Worm (Caenorhabditis elegans): ENCODE data around the gene arrd-13.

arrd-13 gene

DNA sequence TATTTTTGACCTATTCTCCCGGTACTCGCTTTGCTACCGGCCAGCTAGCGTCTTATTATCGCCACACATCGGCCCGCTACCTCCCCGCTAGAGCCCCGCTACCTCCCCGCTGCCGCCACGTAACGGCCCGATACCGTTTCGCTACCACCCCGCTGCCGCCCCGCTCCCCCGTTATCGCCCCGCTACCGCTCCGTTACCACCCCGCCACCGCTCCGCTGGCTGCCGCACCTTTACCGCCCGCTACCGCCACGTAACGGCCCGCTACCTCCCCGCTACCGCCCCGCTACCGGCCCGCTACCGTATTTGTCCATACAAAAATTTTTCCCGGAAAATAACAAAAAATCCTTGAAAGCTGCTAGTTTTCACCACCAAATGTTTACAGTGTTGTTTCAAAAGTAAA lies 27.4 kb downstream of the arrd-13 start:
- TF ChIP-seq ref-1 (GFP tag; conservative IDR thresholded peaks at IDR 0.05) (no peak), ztf-29 (GFP tag; IDR thresholded peaks at IDR 0.05) (no peak), ztf-23 (GFP tag; IDR thresholded peaks at IDR 0.05) (0 out of 2 replicates have a peak, but pooled peaks have one; percentile 26)

DNA sequence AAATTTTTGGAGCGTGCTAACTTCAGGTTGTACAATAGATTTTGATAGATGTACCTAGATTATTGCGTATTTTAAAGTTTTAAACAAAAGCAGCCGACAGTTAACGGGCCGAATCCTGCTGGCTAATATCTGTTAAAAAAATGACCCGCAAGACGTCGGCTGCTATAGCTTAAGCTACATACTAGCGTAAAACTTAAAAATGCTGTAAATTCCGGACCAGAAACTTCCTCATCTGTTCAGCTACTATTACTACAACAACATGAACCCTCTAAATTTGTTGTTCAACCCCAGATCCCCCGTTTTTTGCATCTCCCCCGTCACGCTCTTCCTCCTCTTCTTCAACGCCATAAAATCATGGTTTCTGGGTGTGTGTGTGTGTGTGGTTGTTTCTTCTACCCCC lies 28.7 kb downstream of the arrd-13 start:
- TF ChIP-seq cog-1 (tag; optimal IDR thresholded peaks at IDR 0.05) (no peak), ztf-29 (GFP tag; IDR thresholded peaks at IDR 0.05) (no peak), ztf-23 (GFP tag; IDR thresholded peaks at IDR 0.05) (no peak), med-1 (GFP tag; optimal IDR thresholded peaks at IDR 0.05; ENCODE audit: insufficient read depth) (no peak), flt-1 (GFP tag; IDR thresholded peaks at IDR 0.05) (no peak), klf-2 (GFP tag; conservative IDR thresholded peaks at IDR 0.05) (no peak), tab-1 (GFP tag; IDR thresholded peaks at IDR 0.05) (no peak)

DNA sequence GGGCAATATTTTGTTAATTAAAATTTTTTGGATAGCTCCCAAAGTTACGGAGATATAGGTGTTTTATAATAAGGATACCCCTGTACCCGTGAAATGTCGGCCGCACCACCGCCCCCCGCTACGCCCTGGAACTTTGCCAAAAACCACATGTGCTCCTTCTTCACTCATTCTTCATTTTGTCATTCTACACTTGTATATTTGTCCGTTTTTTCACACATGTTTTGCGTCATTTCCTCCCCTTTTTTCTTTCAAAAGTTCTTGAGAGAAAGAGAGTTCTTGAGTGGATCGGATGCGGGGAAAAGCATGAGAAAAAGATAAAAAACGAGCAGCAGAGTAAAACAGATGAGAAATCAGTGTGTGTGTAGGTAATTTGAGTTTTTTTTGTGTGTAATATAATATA lies 30.6 kb downstream of the arrd-13 start:
- TF ChIP-seq klf-2 (GFP tag; conservative IDR thresholded peaks at IDR 0.05): no peak
- no peak for TF ChIP-seq ztf-29 (GFP tag; IDR thresholded peaks at IDR 0.05)
- no peak for TF ChIP-seq med-1 (GFP tag; optimal IDR thresholded peaks at IDR 0.05; ENCODE audit: insufficient read depth)
- no peak for TF ChIP-seq T22C8.4 (GFP tag; IDR thresholded peaks at IDR 0.05)
- TF ChIP-seq cog-1 (tag; optimal IDR thresholded peaks at IDR 0.05): no peak
- no peak for TF ChIP-seq tab-1 (GFP tag; IDR thresholded peaks at IDR 0.05)
- no peak for TF ChIP-seq flt-1 (GFP tag; IDR thresholded peaks at IDR 0.05)
- no peak for TF ChIP-seq ztf-23 (GFP tag; IDR thresholded peaks at IDR 0.05)
- TF ChIP-seq ref-1 (GFP tag; conservative IDR thresholded peaks at IDR 0.05): no peak

DNA sequence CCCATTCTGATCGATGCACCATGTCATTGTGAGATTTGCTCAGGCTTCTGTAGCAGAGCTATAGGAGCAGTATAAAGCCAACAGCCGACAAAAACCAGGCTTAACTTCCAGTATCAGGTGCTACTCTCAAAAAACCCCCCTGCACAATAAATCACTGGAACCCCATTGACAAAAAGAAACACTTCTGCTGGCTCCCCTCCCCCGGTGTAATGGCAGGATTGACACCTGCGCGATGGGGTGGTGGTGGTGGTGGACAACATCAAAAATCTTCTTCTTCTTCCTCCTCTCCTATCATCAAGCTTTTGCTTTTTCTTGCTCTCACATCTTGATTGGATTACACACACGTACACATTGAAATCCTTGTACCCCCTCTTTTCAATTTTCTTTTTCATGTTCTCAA lies 31.5 kb downstream of the arrd-13 start:
- TF ChIP-seq ztf-23 (GFP tag; IDR thresholded peaks at IDR 0.05) (no peak), flt-1 (GFP tag; IDR thresholded peaks at IDR 0.05) (no peak), tab-1 (GFP tag; IDR thresholded peaks at IDR 0.05) (no peak), med-1 (GFP tag; optimal IDR thresholded peaks at IDR 0.05; ENCODE audit: insufficient read depth) (no peak), klf-2 (GFP tag; conservative IDR thresholded peaks at IDR 0.05) (no peak), ref-1 (GFP tag; conservative IDR thresholded peaks at IDR 0.05) (no peak), T22C8.4 (GFP tag; IDR thresholded peaks at IDR 0.05) (no peak), cog-1 (tag; optimal IDR thresholded peaks at IDR 0.05) (no peak)

- TF ChIP-seq T22C8.4 (GFP tag; IDR thresholded peaks at IDR 0.05): no peak
- TF ChIP-seq ztf-23 (GFP tag; IDR thresholded peaks at IDR 0.05): no peak
- no peak for TF ChIP-seq ref-1 (GFP tag; conservative IDR thresholded peaks at IDR 0.05)
- no peak for TF ChIP-seq tab-1 (GFP tag; IDR thresholded peaks at IDR 0.05)
- TF ChIP-seq med-1 (GFP tag; optimal IDR thresholded peaks at IDR 0.05; ENCODE audit: insufficient read depth): no peak
- no peak for TF ChIP-seq flt-1 (GFP tag; IDR thresholded peaks at IDR 0.05)
- TF ChIP-seq ztf-29 (GFP tag; IDR thresholded peaks at IDR 0.05): no peak
- TF ChIP-seq cog-1 (tag; optimal IDR thresholded peaks at IDR 0.05): no peak
- no peak for TF ChIP-seq klf-2 (GFP tag; conservative IDR thresholded peaks at IDR 0.05)
These were observed 33.5 kb downstream of the arrd-13 start, which contains the start of gene ZK131.11 for ce11 chrII:13791570-13792279. Gene ZK131.11, plus strand, starts transcription at chrII:13792229.

DNA sequence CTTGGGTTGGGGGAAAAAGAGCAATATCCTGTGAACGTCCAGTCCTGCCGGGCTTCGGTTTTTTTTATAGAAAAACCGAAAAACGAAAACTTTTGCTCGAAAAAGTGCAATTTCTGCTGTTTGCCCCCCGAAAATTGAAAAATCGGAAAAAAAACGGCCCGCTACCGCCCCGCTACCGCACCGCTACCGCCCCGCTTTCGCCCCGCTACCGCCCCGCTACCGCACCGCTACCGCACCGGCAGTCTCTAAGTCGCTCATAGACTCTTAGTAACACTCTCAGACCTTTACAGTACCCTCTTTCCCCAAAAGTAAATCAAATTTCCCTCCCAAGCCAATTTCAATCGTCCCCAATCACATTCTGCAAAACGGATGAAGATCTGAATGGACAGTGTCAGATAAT lies 37.0 kb downstream of the arrd-13 start:
- TF ChIP-seq tab-1 (GFP tag; IDR thresholded peaks at IDR 0.05): 0 out of 2 replicates have a peak, but pooled peaks have one; percentile 31
- no peak for TF ChIP-seq ztf-29 (GFP tag; IDR thresholded peaks at IDR 0.05)

DNA sequence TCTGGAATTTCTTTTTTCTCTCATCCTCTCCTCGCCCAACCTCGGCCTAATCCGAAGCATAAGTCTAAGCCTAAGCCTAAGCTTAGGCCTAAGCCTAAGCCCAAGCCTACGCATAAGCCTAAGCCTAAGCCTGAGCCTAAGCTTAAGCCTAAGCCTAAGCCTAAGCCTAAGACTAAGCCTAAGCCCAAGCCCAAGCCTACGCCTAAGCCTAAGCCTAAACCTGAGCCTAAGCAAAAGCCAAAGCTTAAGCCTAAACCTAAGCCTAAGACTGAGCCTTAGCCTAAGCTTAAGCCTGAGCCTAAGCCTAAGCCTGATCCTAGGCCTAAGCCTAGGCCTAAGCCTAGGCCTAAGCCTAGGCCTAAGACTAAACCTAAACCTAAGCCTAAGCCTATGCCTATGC lies 38.1 kb downstream of the arrd-13 start:
- TF ChIP-seq med-1 (GFP tag; optimal IDR thresholded peaks at IDR 0.05; ENCODE audit: insufficient read depth) (no peak), klf-2 (GFP tag; conservative IDR thresholded peaks at IDR 0.05) (no peak), ztf-29 (GFP tag; IDR thresholded peaks at IDR 0.05) (peak; percentile 53), T22C8.4 (GFP tag; IDR thresholded peaks at IDR 0.05) (no peak), ref-1 (GFP tag; conservative IDR thresholded peaks at IDR 0.05) (no peak), ztf-23 (GFP tag; IDR thresholded peaks at IDR 0.05) (no peak)

- TF ChIP-seq klf-2 (GFP tag; conservative IDR thresholded peaks at IDR 0.05) (no peak), cog-1 (tag; optimal IDR thresholded peaks at IDR 0.05) (no peak), ref-1 (GFP tag; conservative IDR thresholded peaks at IDR 0.05) (no peak), tab-1 (GFP tag; IDR thresholded peaks at IDR 0.05) (no peak), flt-1 (GFP tag; IDR thresholded peaks at IDR 0.05) (no peak), ztf-23 (GFP tag; IDR thresholded peaks at IDR 0.05) (no peak), med-1 (GFP tag; optimal IDR thresholded peaks at IDR 0.05; ENCODE audit: insufficient read depth) (no peak), ztf-29 (GFP tag; IDR thresholded peaks at IDR 0.05) (no peak), T22C8.4 (GFP tag; IDR thresholded peaks at IDR 0.05) (no peak)
These were observed 48.1 kb downstream of the arrd-13 start for ce11 chrII:13806269-13806668.
